Fruit fly (Drosophila melanogaster) whole organism, embryonic: ENCODE measurements around the gene Ist1.

Experiments
- Aef1 ChIP-seq: fragments of 200-800 bp; sonication (Bioruptor generic); IDR thresholded peaks from 3 replicates; pipeline ENCODE4 v1.3.6; 2022; ENCODE audit warnings: missing biosample characterization, missing genetic modification characterization
- Atf3 ChIP-seq: fragments of 200-800 bp; sonication (Bioruptor generic); optimal IDR thresholded peaks from 3 replicates; lab custom pipeline; 2016; ENCODE audit warnings: missing biosample characterization, missing genetic modification characterization
- Bdp1 ChIP-seq: fragments of 200-800 bp; sonication (Bioruptor generic); optimal IDR thresholded peaks from 3 replicates; lab custom pipeline; 2016; ENCODE audit warnings: missing biosample characterization, missing genetic modification characterization
- Bgb ChIP-seq: fragments of 200-800 bp; sonication (Bioruptor generic); IDR thresholded peaks from 2 replicates; pipeline ENCODE4 v1.3.6; 2022; ENCODE audit warnings: missing biosample characterization, missing genetic modification characterization; ENCODE audit not compliant: partially characterized antibody
- Bteb2 ChIP-seq: fragments of 200-800 bp; sonication (Bioruptor generic); optimal IDR thresholded peaks from 2 replicates; lab custom pipeline; 2016; ENCODE audit warnings: missing biosample characterization, missing genetic modification characterization
- CG11504 ChIP-seq: fragments of 200-800 bp; sonication (Bioruptor generic); optimal IDR thresholded peaks from 3 replicates; lab custom pipeline; 2019; ENCODE audit warnings: missing biosample characterization, mild to moderate bottlenecking, missing genetic modification characterization, moderate library complexity
- CG11695 ChIP-seq: fragments of 200-800 bp; sonication (Bioruptor generic); IDR thresholded peaks from 3 replicates; pipeline ENCODE4 v1.3.6; 2022; ENCODE audit warnings: missing biosample characterization, missing genetic modification characterization
- CG12219 ChIP-seq: fragments of 200-800 bp; sonication (Bioruptor generic); optimal IDR thresholded peaks from 3 replicates; lab custom pipeline; 2018; ENCODE audit warnings: missing biosample characterization, mild to moderate bottlenecking, missing genetic modification characterization
- CG12659 ChIP-seq: fragments of 200-800 bp; sonication (Bioruptor generic); optimal IDR thresholded peaks from 3 replicates; lab custom pipeline; 2017; ENCODE audit warnings: mild to moderate bottlenecking, missing biosample characterization, missing genetic modification reagents, missing genetic modification characterization
- CG14014 ChIP-seq: fragments of 200-800 bp; sonication (Bioruptor generic); IDR thresholded peaks from 2 replicates; pipeline ENCODE4 v1.3.6; 2022; ENCODE audit warnings: missing biosample characterization, missing genetic modification characterization
- CG15011 ChIP-seq: fragments of 200-800 bp; sonication (Bioruptor generic); optimal IDR thresholded peaks from 3 replicates; lab custom pipeline; 2018; ENCODE audit warnings: missing biosample characterization, mild to moderate bottlenecking, missing genetic modification characterization
- CG16779 ChIP-seq: fragments of 200-800 bp; sonication (Bioruptor generic); IDR thresholded peaks from 2 replicates; pipeline ENCODE4 v1.3.6; 2022; ENCODE audit warnings: missing biosample characterization, missing genetic modification characterization
- CG17359 ChIP-seq: fragments of 200-800 bp; sonication (Bioruptor generic); optimal IDR thresholded peaks from 3 replicates; lab custom pipeline; 2018; ENCODE audit warnings: missing biosample characterization, mild to moderate bottlenecking, missing genetic modification characterization, moderate library complexity
- CG30431 ChIP-seq: fragments of 200-800 bp; sonication (Bioruptor generic); optimal IDR thresholded peaks from 2 replicates; lab custom pipeline; 2017; ENCODE audit warnings: missing biosample characterization, missing genetic modification characterization
- CG31441 ChIP-seq: fragments of 200-800 bp; sonication (Bioruptor generic); IDR thresholded peaks from 2 replicates; pipeline ENCODE4 v1.3.6; 2022; ENCODE audit warnings: missing biosample characterization, missing genetic modification characterization
- CG32532 ChIP-seq: fragments of 200-800 bp; sonication (Bioruptor generic); IDR thresholded peaks from 2 replicates; pipeline ENCODE4 v1.3.6; 2022; ENCODE audit warnings: missing biosample characterization, missing genetic modification characterization
- CG3838 ChIP-seq: fragments of 200-800 bp; sonication (Bioruptor generic); optimal IDR thresholded peaks from 3 replicates; lab custom pipeline; 2016; ENCODE audit warnings: missing biosample characterization, missing genetic modification characterization
- CG4424 ChIP-seq: fragments of 200-800 bp; sonication (Bioruptor generic); optimal IDR thresholded peaks from 3 replicates; lab custom pipeline; 2016; ENCODE audit warnings: missing biosample characterization, missing genetic modification characterization
- CG4820 ChIP-seq: fragments of 200-800 bp; sonication (Bioruptor generic); optimal IDR thresholded peaks from 3 replicates; lab custom pipeline; 2016; ENCODE audit warnings: missing biosample characterization, missing genetic modification characterization
- CG6272 ChIP-seq: fragments of 200-800 bp; sonication (Bioruptor generic); IDR thresholded peaks from 2 replicates; pipeline ENCODE4 v1.3.6; 2022; ENCODE audit warnings: missing biosample characterization, missing genetic modification characterization
- CG8281 ChIP-seq: fragments of 200-800 bp; sonication (Bioruptor generic); optimal IDR thresholded peaks from 2 replicates; lab custom pipeline; 2018; ENCODE audit warnings: missing biosample characterization, mild to moderate bottlenecking, missing genetic modification characterization, moderate library complexity
- CG8359 ChIP-seq: fragments of 200-800 bp; sonication (Bioruptor generic); optimal IDR thresholded peaks from 2 replicates; lab custom pipeline; 2017; ENCODE audit warnings: missing biosample characterization, mild to moderate bottlenecking, missing genetic modification characterization, borderline replicate concordance
- CG9932 ChIP-seq: fragments of 200-800 bp; sonication (Bioruptor generic); IDR thresholded peaks from 2 replicates; pipeline ENCODE4 v1.3.6; 2022; ENCODE audit warnings: missing biosample characterization, missing genetic modification characterization
- Dek ChIP-seq: fragments of 200-800 bp; sonication (Bioruptor generic); optimal IDR thresholded peaks from 3 replicates; lab custom pipeline; 2019; ENCODE audit warnings: missing biosample characterization, mild to moderate bottlenecking, missing genetic modification characterization, moderate library complexity
- Doc2 ChIP-seq: fragments of 200-800 bp; sonication (Bioruptor generic); IDR thresholded peaks from 2 replicates; pipeline ENCODE4 v1.3.6; 2022; ENCODE audit warnings: missing biosample characterization, missing genetic modification characterization
- Fer3 ChIP-seq: fragments of 200-800 bp; sonication (Bioruptor generic); optimal IDR thresholded peaks from 2 replicates; lab custom pipeline; 2018; ENCODE audit warnings: missing biosample characterization, mild to moderate bottlenecking, missing genetic modification characterization, moderate library complexity
- H15 ChIP-seq: fragments of 200-800 bp; sonication (Bioruptor generic); IDR thresholded peaks from 3 replicates; pipeline ENCODE4 v1.3.6; 2022; ENCODE audit warnings: missing biosample characterization, missing genetic modification characterization
- HLHmδ ChIP-seq: fragments of 200-800 bp; sonication (Bioruptor generic); optimal IDR thresholded peaks from 2 replicates; lab custom pipeline; 2018; ENCODE audit warnings: missing biosample characterization, mild to moderate bottlenecking, missing genetic modification characterization, moderate library complexity
- Hand ChIP-seq: fragments of 200-800 bp; sonication (Bioruptor generic); optimal IDR thresholded peaks from 2 replicates; lab custom pipeline; 2017; ENCODE audit warnings: mild to moderate bottlenecking, missing biosample characterization, missing genetic modification reagents, missing genetic modification characterization
- Hr39 ChIP-seq: fragments of >200 bp; optimal IDR thresholded peaks from 2 replicates; lab custom pipeline; 2017
- MBD-R2 ChIP-seq: fragments of 200-800 bp; sonication (Bioruptor generic); IDR thresholded peaks from 2 replicates; pipeline ENCODE4 v1.3.6; 2022; ENCODE audit warnings: missing biosample characterization, missing genetic modification characterization
- Mes4 ChIP-seq: fragments of 200-800 bp; sonication (Bioruptor generic); optimal IDR thresholded peaks from 2 replicates; lab custom pipeline; 2016; ENCODE audit warnings: missing biosample characterization, missing genetic modification characterization
- Sin3A ChIP-seq: fragments of >200 bp; optimal IDR thresholded peaks from 2 replicates; lab custom pipeline; 2018
- Spps ChIP-seq: fragments of 200-800 bp; sonication (Bioruptor generic); optimal IDR thresholded peaks from 2 replicates; lab custom pipeline; 2018; ENCODE audit warnings: missing biosample characterization, mild to moderate bottlenecking, missing genetic modification characterization
- Sry-δ ChIP-seq: fragments of 200-800 bp; sonication (Bioruptor generic); optimal IDR thresholded peaks from 2 replicates; lab custom pipeline; 2016; ENCODE audit warnings: missing biosample characterization, missing genetic modification characterization
- Vsx1 ChIP-seq: fragments of 200-800 bp; sonication (Bioruptor generic); optimal IDR thresholded peaks from 2 replicates; lab custom pipeline; 2017; ENCODE audit warnings: missing biosample characterization, mild to moderate bottlenecking, missing genetic modification characterization, missing genetic modification reagents
- Xbp1 ChIP-seq: fragments of 200-800 bp; sonication (Bioruptor generic); optimal IDR thresholded peaks from 3 replicates; lab custom pipeline; 2016; ENCODE audit warnings: missing biosample characterization, mild to moderate bottlenecking, missing genetic modification characterization
- ab ChIP-seq: fragments of 200-800 bp; sonication (Bioruptor generic); optimal IDR thresholded peaks from 2 replicates; lab custom pipeline; 2016; ENCODE audit warnings: missing biosample characterization, missing genetic modification characterization
- ap ChIP-seq: fragments of 200-800 bp; sonication (Bioruptor generic); IDR thresholded peaks from 2 replicates; pipeline ENCODE4 v1.3.6; 2022; ENCODE audit warnings: missing biosample characterization, missing genetic modification characterization
- bcd ChIP-seq: fragments of 200-800 bp; sonication (Bioruptor generic); optimal IDR thresholded peaks from 2 replicates; lab custom pipeline; 2017; ENCODE audit warnings: missing biosample characterization, mild to moderate bottlenecking, missing genetic modification characterization
- chm ChIP-seq: fragments of 200-800 bp; sonication (Bioruptor generic); IDR thresholded peaks from 2 replicates; pipeline ENCODE4 v1.3.6; 2022; ENCODE audit warnings: missing biosample characterization, missing genetic modification characterization
- danr ChIP-seq: fragments of 200-800 bp; sonication (Bioruptor generic); IDR thresholded peaks from 2 replicates; pipeline ENCODE4 v1.3.6; 2022; ENCODE audit warnings: missing biosample characterization, missing genetic modification characterization
- dati ChIP-seq: fragments of 200-800 bp; sonication (Bioruptor generic); IDR thresholded peaks from 2 replicates; pipeline ENCODE4 v1.3.6; 2022; ENCODE audit warnings: missing biosample characterization, missing genetic modification characterization
- ems ChIP-seq: fragments of 200-800 bp; sonication (Bioruptor generic); optimal IDR thresholded peaks from 3 replicates; lab custom pipeline; 2016; ENCODE audit warnings: missing biosample characterization, missing genetic modification characterization
- fd102C ChIP-seq: fragments of 200-800 bp; sonication (Bioruptor generic); optimal IDR thresholded peaks from 2 replicates; lab custom pipeline; 2018; ENCODE audit warnings: missing biosample characterization, mild to moderate bottlenecking, missing genetic modification characterization, moderate library complexity
- gfzf ChIP-seq: fragments of 200-800 bp; sonication (Bioruptor generic); optimal IDR thresholded peaks from 2 replicates; lab custom pipeline; 2016; ENCODE audit warnings: missing biosample characterization, mild to moderate bottlenecking, missing genetic modification characterization, moderate library complexity
- mam ChIP-seq: fragments of 200-800 bp; sonication (Bioruptor generic); optimal IDR thresholded peaks from 3 replicates; lab custom pipeline; 2016; ENCODE audit warnings: missing biosample characterization, missing genetic modification characterization
- nmo ChIP-seq: fragments of 200-800 bp; sonication (Bioruptor generic); optimal IDR thresholded peaks from 2 replicates; lab custom pipeline; 2018; ENCODE audit warnings: missing biosample characterization, mild to moderate bottlenecking, missing genetic modification characterization, moderate library complexity
- rib ChIP-seq: fragments of 200-800 bp; sonication (Bioruptor generic); IDR thresholded peaks from 2 replicates; pipeline ENCODE4 v1.3.6; 2022; ENCODE audit warnings: missing biosample characterization, missing genetic modification characterization
- sna ChIP-seq: fragments of 200-800 bp; sonication (Bioruptor generic); IDR thresholded peaks from 2 replicates; pipeline ENCODE4 v1.3.6; 2022; ENCODE audit warnings: missing biosample characterization, missing genetic modification characterization; ENCODE audit not compliant: partially characterized antibody
- stwl ChIP-seq: fragments of 200-800 bp; sonication (Bioruptor generic); optimal IDR thresholded peaks from 3 replicates; lab custom pipeline; 2018; ENCODE audit warnings: missing biosample characterization, mild to moderate bottlenecking, missing genetic modification characterization, moderate library complexity
- tup ChIP-seq: fragments of 200-800 bp; sonication (Bioruptor generic); optimal IDR thresholded peaks from 2 replicates; lab custom pipeline; 2016; ENCODE audit warnings: missing biosample characterization, mild to moderate bottlenecking, missing genetic modification characterization, moderate library complexity

The Ist1 gene

dm6 chr3L:6742110-6742718, 14.1 kb downstream of the Ist1 start (continued):
- TF ChIP-seq H15 (GFP tag; lab: Robert Waterston, UW), result no peak
- TF ChIP-seq ems (GFP tag; lab: Kevin White, UChicago), result no peak
- no peak for TF ChIP-seq Bdp1 (GFP tag; lab: Kevin White, UChicago)
- peak; percentile 14 for TF ChIP-seq Sry-δ
- TF ChIP-seq CG11504 (tag; lab: Kevin White, UChicago), result no peak
- TF ChIP-seq CG6272 (GFP tag; lab: Robert Waterston, UW), result no peak
- TF ChIP-seq tup (GFP tag; lab: Kevin White, UChicago), result no peak
- TF ChIP-seq dati, result no peak
- no peak for TF ChIP-seq Bteb2
- peak; percentile 2 for TF ChIP-seq stwl (tag; lab: Kevin White, UChicago)
- TF ChIP-seq CG12659, result no peak
- TF ChIP-seq CG30431, result no peak
- no peak for TF ChIP-seq danr (GFP tag; lab: Robert Waterston, UW)
- TF ChIP-seq CG9932 (GFP tag; lab: Robert Waterston, UW), result no peak
- TF ChIP-seq MBD-R2, result peak; percentile 57
- TF ChIP-seq CG8281 (tag; lab: Kevin White, UChicago), result no peak
- peak; percentile 54 for TF ChIP-seq ab (GFP tag; lab: Kevin White, UChicago)
- TF ChIP-seq CG17359, result no peak
- no peak for TF ChIP-seq gfzf (GFP tag; lab: Kevin White, UChicago)
- TF ChIP-seq fd102C (GFP tag; lab: Kevin White, UChicago), result no peak
- peak; percentile 41; the same call in 1 of the 2 replicates for TF ChIP-seq Bgb
- TF ChIP-seq nmo (GFP tag; lab: Kevin White, UChicago), result peak; percentile 65
- TF ChIP-seq CG16779 (GFP tag; lab: Robert Waterston, UW), result no peak
- TF ChIP-seq Atf3, result no peak
- TF ChIP-seq mam (GFP tag; lab: Kevin White, UChicago), result no peak
- TF ChIP-seq Spps (tag; lab: Kevin White, UChicago), result no peak
- TF ChIP-seq Aef1 (GFP tag; lab: Robert Waterston, UW), result no peak; the same call in 2 of the 3 replicates
- no peak for TF ChIP-seq Dek (tag; lab: Kevin White, UChicago)
- TF ChIP-seq Fer3 (tag; lab: Kevin White, UChicago), result no peak
- no peak for TF ChIP-seq CG4424 (GFP tag; lab: Kevin White, UChicago)
- no peak for TF ChIP-seq Xbp1 (GFP tag; lab: Kevin White, UChicago)
- TF ChIP-seq HLHmδ (GFP tag; lab: Kevin White, UChicago), result no peak
- no peak for TF ChIP-seq sna (GFP tag; lab: Robert Waterston, UW)
- no peak for TF ChIP-seq CG12219 (GFP tag; lab: Kevin White, UChicago)
- TF ChIP-seq CG3838, result no peak
- TF ChIP-seq Doc2, result no peak
- TF ChIP-seq bcd (GFP tag; lab: Kevin White, UChicago), result no peak
- 0 out of 3 replicates have a peak, but pooled peaks have one; percentile 14 for TF ChIP-seq CG11695 (GFP tag; lab: Robert Waterston, UW)
- TF ChIP-seq rib (GFP tag; lab: Robert Waterston, UW), result peak; percentile 78
- no peak for TF ChIP-seq chm
- TF ChIP-seq Hand, result no peak
- 0 out of 2 replicates have a peak, but pooled peaks have one; percentile 7 for TF ChIP-seq CG14014 (GFP tag; lab: Robert Waterston, UW)
- no peak for TF ChIP-seq CG8359
- TF ChIP-seq Sin3A (lab: Kevin White, UChicago), result peak; percentile 8
- no peak for TF ChIP-seq CG4820 (GFP tag; lab: Kevin White, UChicago)
- no peak for TF ChIP-seq Hr39
- TF ChIP-seq CG32532 (GFP tag; lab: Robert Waterston, UW), result peak; percentile 47; the same call in 1 of the 2 replicates
- TF ChIP-seq CG15011 (GFP tag; lab: Kevin White, UChicago), result no peak
- TF ChIP-seq Vsx1, result no peak
- TF ChIP-seq Mes4 (GFP tag; lab: Kevin White, UChicago), result no peak
- TF ChIP-seq ap (GFP tag; lab: Robert Waterston, UW), result no peak
- no peak for TF ChIP-seq CG31441 (GFP tag; lab: Robert Waterston, UW)
